Worm (Caenorhabditis elegans): ENCODE measurements around the gene abi-1.
A peak's percentile ranks its signal among the peaks of the same experiment; 100 is the strongest.

abi-1 gene

ce11 chrIII:5711881-5712643 lies 19.5 kb upstream of the abi-1 start:
- no peak for TF ChIP-seq snpc-4 (tag; optimal IDR thresholded peaks at IDR 0.05)
- no peak for TF ChIP-seq elt-1 (tag; optimal IDR thresholded peaks at IDR 0.05)
- no peak for TF ChIP-seq ama-1 (optimal IDR thresholded peaks at IDR 0.05)
- TF ChIP-seq nhr-77 (tag; optimal IDR thresholded peaks at IDR 0.05): no peak
- no peak for TF ChIP-seq fkh-10 (GFP tag; optimal IDR thresholded peaks at IDR 0.05)
- TF ChIP-seq jun-1 (tag; optimal IDR thresholded peaks at IDR 0.05): no peak
- no peak for TF ChIP-seq nhr-11 (tag; optimal IDR thresholded peaks at IDR 0.05)
- TF ChIP-seq ceh-82 (tag; optimal IDR thresholded peaks at IDR 0.05): no peak
- no peak for TF ChIP-seq R02D3.7 (tag; optimal IDR thresholded peaks at IDR 0.05)
- no peak for TF ChIP-seq nhr-25 (tag; optimal IDR thresholded peaks at IDR 0.05)
- TF ChIP-seq sea-2 (GFP tag; optimal IDR thresholded peaks at IDR 0.05): no peak
- TF ChIP-seq hmg-11 (tag; optimal IDR thresholded peaks at IDR 0.05): no peak
- no peak for TF ChIP-seq unc-39 (tag; optimal IDR thresholded peaks at IDR 0.05)
- no peak for TF ChIP-seq ceh-28 (tag; optimal IDR thresholded peaks at IDR 0.05)
- no peak for TF ChIP-seq fos-1 (tag; optimal IDR thresholded peaks at IDR 0.05)
- no peak for TF ChIP-seq skn-1 (tag; optimal IDR thresholded peaks at IDR 0.05)
- no peak for TF ChIP-seq pqm-1 (tag; optimal IDR thresholded peaks at IDR 0.05)

ce11 chrIII:5711242-5711641 lies 18.7 kb upstream of the abi-1 start, which contains the start of gene rbm-26:
TSS of gene rbm-26 (plus strand) at chrIII:5711542.
- TF ChIP-seq pha-4 (tag; optimal IDR thresholded peaks at IDR 0.05) (peak; percentile 8), nfya-1 (tag; optimal IDR thresholded peaks at IDR 0.05; ENCODE audit: insufficient read depth) (no peak), fkh-2 (tag; optimal IDR thresholded peaks at IDR 0.05) (no peak)

ce11 chrIII:5710676-5711075 lies 18.1 kb upstream of the abi-1 start:
- TF ChIP-seq egl-5 (tag; optimal IDR thresholded peaks at IDR 0.05): no peak
- TF ChIP-seq nhr-67 (tag; optimal IDR thresholded peaks at IDR 0.05): no peak
- peak; percentile 5 for TF ChIP-seq hmg-11 (tag; optimal IDR thresholded peaks at IDR 0.05)
- peak; percentile 49 for TF ChIP-seq pqm-1 (tag; optimal IDR thresholded peaks at IDR 0.05)
- TF ChIP-seq elt-3 (tag; optimal IDR thresholded peaks at IDR 0.05): no peak
- peak; percentile 86 for TF ChIP-seq nhr-23 (tag; optimal IDR thresholded peaks at IDR 0.05)
- TF ChIP-seq mdl-1 (tag; optimal IDR thresholded peaks at IDR 0.05): no peak
- TF ChIP-seq egl-27 (tag; optimal IDR thresholded peaks at IDR 0.05): no peak
- peak; percentile 66 for TF ChIP-seq nhr-25 (tag; optimal IDR thresholded peaks at IDR 0.05)
- TF ChIP-seq tbx-2 (tag; optimal IDR thresholded peaks at IDR 0.05): no peak
- TF ChIP-seq snpc-4 (tag; optimal IDR thresholded peaks at IDR 0.05): no peak
- no peak for TF ChIP-seq zag-1 (tag; optimal IDR thresholded peaks at IDR 0.05)
- no peak for TF ChIP-seq nhr-76 (tag; optimal IDR thresholded peaks at IDR 0.05)
- no peak for TF ChIP-seq aly-2 (tag; optimal IDR thresholded peaks at IDR 0.05)
- no peak for TF ChIP-seq fos-1 (tag; optimal IDR thresholded peaks at IDR 0.05)
- TF ChIP-seq sea-2 (GFP tag; optimal IDR thresholded peaks at IDR 0.05): no peak
- TF ChIP-seq pha-4 (tag; optimal IDR thresholded peaks at IDR 0.05): no peak
- TF ChIP-seq elt-2 (tag; optimal IDR thresholded peaks at IDR 0.05): peak; percentile 58
- no peak for TF ChIP-seq nhr-28 (tag; optimal IDR thresholded peaks at IDR 0.05)
- TF ChIP-seq R02D3.7 (tag; optimal IDR thresholded peaks at IDR 0.05): no peak
- TF ChIP-seq nhr-237 (tag; optimal IDR thresholded peaks at IDR 0.05): no peak
- TF ChIP-seq elt-1 (tag; optimal IDR thresholded peaks at IDR 0.05): no peak
- TF ChIP-seq nhr-77 (tag; optimal IDR thresholded peaks at IDR 0.05): no peak
- TF ChIP-seq daf-12 (tag; optimal IDR thresholded peaks at IDR 0.05): no peak
- no peak for TF ChIP-seq nhr-11 (tag; optimal IDR thresholded peaks at IDR 0.05)
- peak; percentile 95 for TF ChIP-seq nfya-1 (tag; optimal IDR thresholded peaks at IDR 0.05; ENCODE audit: insufficient read depth)
- TF ChIP-seq lin-39 (tag; optimal IDR thresholded peaks at IDR 0.05): peak; percentile 40
- peak; percentile 55 for TF ChIP-seq lin-15B (tag; optimal IDR thresholded peaks at IDR 0.05)
- TF ChIP-seq nhr-43 (tag; optimal IDR thresholded peaks at IDR 0.05; ENCODE audit: poor library complexity, severe bottlenecking): peak; percentile 81
- TF ChIP-seq mml-1 (tag; optimal IDR thresholded peaks at IDR 0.05): no peak
- no peak for TF ChIP-seq ztf-11 (tag; optimal IDR thresholded peaks at IDR 0.05)
- TF ChIP-seq ceh-28 (tag; optimal IDR thresholded peaks at IDR 0.05): peak; percentile 28
- no peak for TF ChIP-seq eor-1 (tag; optimal IDR thresholded peaks at IDR 0.05)
- TF ChIP-seq unc-62 (GFP tag; optimal IDR thresholded peaks at IDR 0.05): peak; percentile 40
- no peak for TF ChIP-seq ceh-9 (tag; optimal IDR thresholded peaks at IDR 0.05)
- TF ChIP-seq skn-1 (tag; optimal IDR thresholded peaks at IDR 0.05): peak; percentile 18
- peak; percentile 45 for TF ChIP-seq ama-1 (optimal IDR thresholded peaks at IDR 0.05)
- peak; percentile 63 for TF ChIP-seq lsy-12 (tag; optimal IDR thresholded peaks at IDR 0.05)
- no peak for TF ChIP-seq ceh-16 (tag; optimal IDR thresholded peaks at IDR 0.05)

Data from whole organism, L3 larva.